Worm (Caenorhabditis elegans): ENCODE data around the gene R11D1.10.

R11D1.10 gene

DNA sequence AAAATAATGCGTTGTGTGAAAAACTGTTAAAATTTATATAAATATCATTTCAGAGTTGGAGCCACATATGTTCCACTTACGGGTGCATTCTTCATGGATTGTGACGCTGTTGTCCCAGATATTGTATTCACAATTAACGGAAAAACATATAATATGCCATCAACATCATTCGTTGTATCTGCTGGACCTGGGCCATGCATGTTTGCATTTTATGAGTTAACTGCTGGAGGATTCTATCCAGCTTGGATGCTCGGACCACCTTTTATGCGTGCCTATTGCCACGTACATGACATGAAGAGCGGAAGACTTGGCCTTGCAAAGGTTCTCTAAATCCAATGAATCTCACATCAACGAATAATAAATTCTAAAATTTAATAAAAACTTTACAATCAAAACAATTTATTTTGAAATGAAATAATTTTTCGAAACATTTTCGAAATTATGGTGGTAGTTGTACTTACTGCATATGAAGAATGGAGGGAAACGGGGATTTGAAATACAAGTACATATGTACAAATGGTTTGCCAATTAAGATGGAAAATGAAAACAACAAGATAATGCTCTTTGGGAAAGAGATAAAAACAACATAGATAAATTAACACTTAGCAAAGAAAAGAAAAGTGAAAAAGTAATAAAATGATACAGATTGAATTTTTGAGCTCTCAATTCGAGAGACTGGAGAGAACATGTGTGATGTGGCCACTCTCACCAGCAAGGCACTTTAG, 14.6 kb downstream of the R11D1.10 start (continued):
- no peak for TF ChIP-seq saeg-2 (GFP tag; IDR thresholded peaks at IDR 0.05)
- no peak for TF ChIP-seq egl-27 (tag; optimal IDR thresholded peaks at IDR 0.05)
- TF ChIP-seq attf-4 (tag; optimal IDR thresholded peaks at IDR 0.05): no peak
- TF ChIP-seq snpc-1.2 (GFP tag; IDR thresholded peaks at IDR 0.05): no peak
- no peak for TF ChIP-seq unc-62 (GFP tag; optimal IDR thresholded peaks at IDR 0.05 in 1 of 2)
- no peak for TF ChIP-seq unc-62 (tag; optimal IDR thresholded peaks at IDR 0.05)
- no peak for TF ChIP-seq unc-39 (tag; optimal IDR thresholded peaks at IDR 0.05)
- TF ChIP-seq madf-9 (GFP tag; conservative IDR thresholded peaks at IDR 0.05): no peak
- TF ChIP-seq daf-19 (GFP tag; conservative IDR thresholded peaks at IDR 0.05): no peak
- TF ChIP-seq ceh-62 (tag; optimal IDR thresholded peaks at IDR 0.05): no peak
- TF ChIP-seq madf-5 (GFP tag; IDR thresholded peaks at IDR 0.05): no peak
- TF ChIP-seq nhr-11 (tag; optimal IDR thresholded peaks at IDR 0.05): no peak
- TF ChIP-seq aly-2 (tag; optimal IDR thresholded peaks at IDR 0.05): no peak
- no peak for TF ChIP-seq fkh-10 (GFP tag; optimal IDR thresholded peaks at IDR 0.05)
- no peak for TF ChIP-seq cey-2 (tag; optimal IDR thresholded peaks at IDR 0.05; ENCODE audit: borderline replicate concordance, insufficient read depth)
- TF ChIP-seq lin-1 (GFP tag; IDR thresholded peaks at IDR 0.05): no peak
- no peak for TF ChIP-seq nhr-237 (tag; optimal IDR thresholded peaks at IDR 0.05)
- peak; percentile 69 for TF ChIP-seq mes-2 (tag; optimal IDR thresholded peaks at IDR 0.05; ENCODE audit: poor library complexity, severe bottlenecking)
- TF ChIP-seq hmg-1.1 (GFP tag; IDR thresholded peaks at IDR 0.05): no peak
- no peak for TF ChIP-seq lin-29 (GFP tag; IDR thresholded peaks at IDR 0.05)
- no peak for TF ChIP-seq ama-1 (optimal IDR thresholded peaks at IDR 0.05)
- no peak for TF ChIP-seq pha-4 (GFP tag; IDR thresholded peaks at IDR 0.05)
- TF ChIP-seq pha-4 (tag; optimal IDR thresholded peaks at IDR 0.05): no peak
- TF ChIP-seq dmd-9 (GFP tag; IDR thresholded peaks at IDR 0.05): no peak
- no peak for TF ChIP-seq dmd-6 (GFP tag; IDR thresholded peaks at IDR 0.05)
- no peak for TF ChIP-seq lim-7 (GFP tag; IDR thresholded peaks at IDR 0.05)
- no peak for TF ChIP-seq nhr-111 (GFP tag; optimal IDR thresholded peaks at IDR 0.05)
- TF ChIP-seq ces-1 (GFP tag; optimal IDR thresholded peaks at IDR 0.05): no peak

DNA sequence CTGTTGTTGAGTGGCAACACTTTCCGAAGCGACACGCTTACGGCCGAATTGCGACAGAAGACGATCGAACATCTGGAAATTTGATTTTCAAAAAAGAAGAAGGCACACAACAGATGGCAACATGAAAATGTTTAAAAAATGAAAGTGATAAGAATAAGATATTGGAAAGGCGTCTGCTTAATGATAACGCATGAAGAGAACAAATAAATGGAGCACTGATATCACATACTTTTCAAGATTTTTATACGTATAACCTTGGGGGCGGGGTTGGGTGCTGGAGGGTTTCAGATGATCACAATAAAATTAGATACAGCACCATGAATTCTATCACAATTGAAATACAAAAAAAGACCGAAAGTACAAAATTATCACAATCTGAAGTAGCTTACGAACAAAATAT, 15.7 kb downstream of the R11D1.10 start, which contains the start of gene C15C8.7:
C15C8.7 (minus strand) TSS at position 72 of the 400 bp plus-strand sequence.
- TF ChIP-seq rbr-2 (tag; optimal IDR thresholded peaks at IDR 0.05) (no peak), mep-1 (tag; optimal IDR thresholded peaks at IDR 0.05) (peak; percentile 1), dve-1 (tag; optimal IDR thresholded peaks at IDR 0.05; ENCODE audit: insufficient read depth) (peak; percentile 58), nhr-6 (tag; optimal IDR thresholded peaks at IDR 0.05) (no peak), ztf-11 (tag; optimal IDR thresholded peaks at IDR 0.05) (no peak), R02D3.7 (tag; optimal IDR thresholded peaks at IDR 0.05) (no peak), pqm-1 (tag; optimal IDR thresholded peaks at IDR 0.05) (peak; percentile 84), nhr-111 (GFP tag; optimal IDR thresholded peaks at IDR 0.05) (no peak), F44E2.7 (GFP tag; IDR thresholded peaks at IDR 0.05) (no peak), zfp-2 (tag; optimal IDR thresholded peaks at IDR 0.05) (no peak), ceh-82 (tag; optimal IDR thresholded peaks at IDR 0.05) (no peak), dmd-8 (GFP tag; IDR thresholded peaks at IDR 0.05) (no peak), daf-16 (GFP tag; optimal IDR thresholded peaks at IDR 0.05) (no peak), daf-16 (tag; optimal IDR thresholded peaks at IDR 0.05) (peak; percentile 51), Y75B8A.6 (GFP tag; IDR thresholded peaks at IDR 0.05) (no peak), nhr-28 (tag; optimal IDR thresholded peaks at IDR 0.05) (peak; percentile 37), Y48G9A.11 (GFP tag; IDR thresholded peaks at IDR 0.05) (no peak), lin-1 (GFP tag; IDR thresholded peaks at IDR 0.05) (no peak), nhr-11 (tag; optimal IDR thresholded peaks at IDR 0.05) (no peak), tag-97 (GFP tag; IDR thresholded peaks at IDR 0.05) (no peak), zip-11 (GFP tag; IDR thresholded peaks at IDR 0.05) (no peak), Y105C5A.15 (GFP tag; IDR thresholded peaks at IDR 0.05) (no peak), arid-1 (GFP tag; conservative IDR thresholded peaks at IDR 0.05) (no peak), nhr-77 (tag; optimal IDR thresholded peaks at IDR 0.05) (no peak), ces-1 (GFP tag; optimal IDR thresholded peaks at IDR 0.05) (no peak), hlh-11 (tag; optimal IDR thresholded peaks at IDR 0.05) (peak; percentile 50), ceh-44 (GFP tag; IDR thresholded peaks at IDR 0.05) (no peak), lim-7 (GFP tag; IDR thresholded peaks at IDR 0.05) (no peak), aha-1 (tag) (peak; percentile 77), php-3 (GFP tag; IDR thresholded peaks at IDR 0.05) (0 out of 2 replicates have a peak, but pooled peaks have one; percentile 28)

Measured in whole organism, L4 larva.